Worm (Caenorhabditis elegans) whole organism, L1 larva: Measurements from ENCODE around the gene T19D12.10.

ENCODE experiments used
- C16A3.4 ChIP-seq: fragments of 150-350 bp; optimal IDR thresholded peaks from 2 replicates; lab custom pipeline; 2014; ENCODE audit warnings: missing biosample characterization, missing genetic modification characterization
- F16B12.6 ChIP-seq: fragments of 150-350 bp; optimal IDR thresholded peaks from 2 replicates; lab custom pipeline; 2014; ENCODE audit warnings: missing biosample characterization, missing genetic modification characterization
- Y116A8C.19 ChIP-seq: sonication (generic microtip); optimal IDR thresholded peaks from 2 replicates; lab custom pipeline; 2016; ENCODE audit warnings: missing compliant biosample characterization, missing genetic modification characterization, borderline replicate concordance
- aha-1 ChIP-seq: fragments of 150-350 bp; optimal IDR thresholded peaks from 2 replicates; lab custom pipeline; 2014; ENCODE audit warnings: missing biosample characterization, missing genetic modification characterization
- ama-1 ChIP-seq: fragments of 150-350 bp; optimal IDR thresholded peaks from 2 replicates; lab custom pipeline; 2014
- blmp-1 ChIP-seq: fragments of 150-350 bp; optimal IDR thresholded peaks from 2 replicates; lab custom pipeline; 2014; ENCODE audit warnings: missing biosample characterization, missing genetic modification characterization
- ceh-82 ChIP-seq, 3 experiments: fragments of 150-350 bp in 1 of 3; sonication (generic microtip) in 2 of 3; optimal IDR thresholded peaks; 2 replicates each; lab custom pipeline; 2014 to 2017; ENCODE audit warnings: missing biosample characterization in 3 of 3, missing genetic modification characterization in 3 of 3
- ceh-88 ChIP-seq: fragments of 200-800 bp; sonication (Bioruptor generic); IDR thresholded peaks from 2 replicates; pipeline ENCODE4 v1.3.6; 2022; ENCODE audit warnings: missing genetic modification characterization, missing compliant biosample characterization
- ceh-90 ChIP-seq: sonication (generic microtip); optimal IDR thresholded peaks from 2 replicates; lab custom pipeline; 2016; ENCODE audit warnings: missing genetic modification characterization, missing compliant biosample characterization
- ces-1 ChIP-seq: fragments of 150-350 bp; optimal IDR thresholded peaks from 2 replicates; lab custom pipeline; 2014; ENCODE audit warnings: missing biosample characterization, missing genetic modification reagents, missing genetic modification characterization
- dpl-1 ChIP-seq, 3 experiments: fragments of 150-350 bp in 2 of 3; sonication (generic microtip) in 1 of 3; optimal IDR thresholded peaks; 2 replicates each; lab custom pipeline; 2014 to 2017; ENCODE audit warnings: missing biosample characterization in 3 of 3, missing genetic modification characterization in 3 of 3, missing genetic modification reagents in 3 of 3
- efl-1 ChIP-seq, 4 experiments: fragments of 150-350 bp; optimal IDR thresholded peaks in 3 of 4; peaks in 1 of 4; 1 replicate in 1 of 4; 2 replicates in 3 of 4; lab custom pipeline; 2014; ENCODE audit warnings: missing biosample characterization in 2 of 4, missing genetic modification characterization in 2 of 4, missing genetic modification reagents in 2 of 4
- efl-3 ChIP-seq: fragments of 200-800 bp; sonication (Bioruptor generic); optimal IDR thresholded peaks from 2 replicates; lab custom pipeline; 2018; ENCODE audit warnings: mild to moderate bottlenecking, missing genetic modification characterization, missing compliant biosample characterization
- elt-2 ChIP-seq: sonication (generic microtip); optimal IDR thresholded peaks from 2 replicates; lab custom pipeline; 2016; ENCODE audit warnings: missing genetic modification characterization, mild to moderate bottlenecking, inconsistent platforms, missing compliant biosample characterization, missing genetic modification reagents
- elt-3 ChIP-seq, 6 experiments: fragments of 150-350 bp in 1 of 6; sonication (generic microtip); optimal IDR thresholded peaks; 2 replicates each; lab custom pipeline; 2017 to 2018; ENCODE audit warnings: missing biosample characterization in 6 of 6, missing genetic modification characterization in 6 of 6, inconsistent platforms in 1 of 6
- ets-5 ChIP-seq: fragments of 200-800 bp; sonication (Bioruptor generic); IDR thresholded peaks from 2 replicates; pipeline ENCODE4 v1.3.6; 2022; ENCODE audit warnings: missing genetic modification characterization, missing compliant biosample characterization
- fkh-10 ChIP-seq: sonication (generic microtip); optimal IDR thresholded peaks from 2 replicates; lab custom pipeline; 2017; ENCODE audit warnings: missing biosample characterization, missing genetic modification reagents, missing genetic modification characterization
- fkh-4 ChIP-seq: sonication (generic microtip); optimal IDR thresholded peaks from 2 replicates; lab custom pipeline; 2016; ENCODE audit warnings: missing compliant biosample characterization, missing genetic modification characterization, borderline replicate concordance
- hlh-17 ChIP-seq: fragments of 200-800 bp; sonication (Bioruptor generic); optimal IDR thresholded peaks from 2 replicates; lab custom pipeline; 2018; ENCODE audit warnings: missing genetic modification characterization, mild to moderate bottlenecking, missing compliant biosample characterization, moderate library complexity, borderline replicate concordance
- jun-1 ChIP-seq: fragments of 150-350 bp; optimal IDR thresholded peaks from 2 replicates; lab custom pipeline; 2014; ENCODE audit warnings: missing biosample characterization, missing genetic modification reagents, missing genetic modification characterization
- lin-14 ChIP-seq: fragments of 200-800 bp; sonication (Bioruptor generic); optimal IDR thresholded peaks from 2 replicates; lab custom pipeline; 2018; ENCODE audit warnings: mild to moderate bottlenecking, missing genetic modification characterization, moderate library complexity, missing compliant biosample characterization
- lin-35 ChIP-seq, 2 experiments: fragments of 150-350 bp; optimal IDR thresholded peaks; 2 replicates each; lab custom pipeline; 2014; ENCODE audit warnings: missing biosample characterization in 2 of 2, missing genetic modification characterization in 2 of 2, missing genetic modification reagents in 2 of 2
- lsy-2 ChIP-seq, 2 experiments: fragments of 150-350 bp; optimal IDR thresholded peaks; 2 replicates each; lab custom pipeline; 2014; ENCODE audit warnings: missing biosample characterization in 2 of 2, missing genetic modification characterization in 2 of 2
- mdl-1 ChIP-seq, 2 experiments: fragments of 150-350 bp; optimal IDR thresholded peaks; 2 replicates each; lab custom pipeline; 2014 to 2017; ENCODE audit warnings: missing biosample characterization in 2 of 2, missing genetic modification characterization in 2 of 2, inconsistent platforms in 1 of 2
- mef-2 ChIP-seq: fragments of 150-350 bp; optimal IDR thresholded peaks from 2 replicates; lab custom pipeline; 2014; ENCODE audit warnings: missing biosample characterization, missing genetic modification characterization
- mep-1 ChIP-seq: fragments of 150-350 bp; optimal IDR thresholded peaks from 2 replicates; lab custom pipeline; 2014; ENCODE audit warnings: missing biosample characterization, missing genetic modification characterization
- nhr-12 ChIP-seq: sonication (generic microtip); optimal IDR thresholded peaks from 2 replicates; lab custom pipeline; 2017; ENCODE audit warnings: missing biosample characterization, missing genetic modification characterization
- nhr-20 ChIP-seq: sonication (generic microtip); optimal IDR thresholded peaks from 2 replicates; lab custom pipeline; 2016; ENCODE audit warnings: mild to moderate bottlenecking, missing genetic modification characterization, missing compliant biosample characterization
- nhr-237 ChIP-seq: fragments of 150-350 bp; optimal IDR thresholded peaks from 2 replicates; lab custom pipeline; 2014; ENCODE audit warnings: missing biosample characterization, missing genetic modification characterization
- nhr-47 ChIP-seq: sonication (generic microtip); optimal IDR thresholded peaks from 2 replicates; lab custom pipeline; 2016; ENCODE audit warnings: mild to moderate bottlenecking, missing genetic modification characterization, moderate library complexity, missing compliant biosample characterization
- nhr-71 ChIP-seq: sonication (generic microtip); optimal IDR thresholded peaks from 2 replicates; lab custom pipeline; 2016; ENCODE audit warnings: mild to moderate bottlenecking, missing genetic modification characterization, moderate library complexity, missing compliant biosample characterization
- nhr-77 ChIP-seq: fragments of 150-350 bp; optimal IDR thresholded peaks from 2 replicates; lab custom pipeline; 2014; ENCODE audit warnings: missing biosample characterization, missing genetic modification characterization
- nhr-84 ChIP-seq: sonication (generic microtip); optimal IDR thresholded peaks from 2 replicates; lab custom pipeline; 2017; ENCODE audit warnings: missing biosample characterization, missing genetic modification characterization
- nhr-85 ChIP-seq: sonication (generic microtip); peaks from one replicate; lab custom pipeline; 2016; ENCODE audit warnings: missing genetic modification characterization, inconsistent platforms, missing compliant biosample characterization
- nhr-90 ChIP-seq: sonication (generic microtip); optimal IDR thresholded peaks from 2 replicates; lab custom pipeline; 2016; ENCODE audit warnings: mild to moderate bottlenecking, missing genetic modification characterization, missing compliant biosample characterization; ENCODE audit not compliant: poor library complexity
- pag-3 ChIP-seq: sonication (generic microtip); optimal IDR thresholded peaks from 2 replicates; lab custom pipeline; 2017; ENCODE audit warnings: missing genetic modification characterization, mild to moderate bottlenecking, missing compliant biosample characterization, antibody characterized with exemption, borderline replicate concordance; ENCODE audit not compliant: insufficient read depth
- pqm-1 ChIP-seq: sonication (generic microtip); optimal IDR thresholded peaks from 3 replicates; lab custom pipeline; 2017; ENCODE audit warnings: missing biosample characterization, missing genetic modification characterization
- rnt-1 ChIP-seq: sonication (generic microtip); optimal IDR thresholded peaks from 2 replicates; lab custom pipeline; 2016; ENCODE audit warnings: mild to moderate bottlenecking, missing genetic modification characterization, moderate library complexity, missing compliant biosample characterization
- snu-23 ChIP-seq: sonication (generic microtip); optimal IDR thresholded peaks from 2 replicates; lab custom pipeline; 2016; ENCODE audit warnings: missing genetic modification characterization, missing compliant biosample characterization
- sptf-1 ChIP-seq: fragments of 150-350 bp; optimal IDR thresholded peaks from 2 replicates; lab custom pipeline; 2014; ENCODE audit warnings: missing biosample characterization, missing genetic modification characterization
- tbx-2 ChIP-seq: sonication (generic microtip); optimal IDR thresholded peaks from 2 replicates; lab custom pipeline; 2016; ENCODE audit warnings: missing genetic modification characterization, missing compliant biosample characterization
- tlp-1 ChIP-seq: fragments of 150-350 bp; optimal IDR thresholded peaks from 2 replicates; lab custom pipeline; 2014; ENCODE audit warnings: missing biosample characterization, missing genetic modification characterization
- unc-130 ChIP-seq: fragments of 150-350 bp; optimal IDR thresholded peaks from 2 replicates; lab custom pipeline; 2017; ENCODE audit warnings: missing biosample characterization, missing genetic modification characterization, inconsistent platforms
- xbp-1 ChIP-seq: sonication (generic microtip); optimal IDR thresholded peaks from 2 replicates; lab custom pipeline; 2016; ENCODE audit warnings: missing genetic modification characterization, missing compliant biosample characterization
- ztf-11 ChIP-seq, 2 experiments: sonication (generic microtip); optimal IDR thresholded peaks; 2 replicates each; lab custom pipeline; 2016 to 2017; ENCODE audit warnings: missing genetic modification characterization in 2 of 2, missing biosample characterization in 1 of 2, missing compliant biosample characterization in 1 of 2

T19D12.10 gene

DNA sequence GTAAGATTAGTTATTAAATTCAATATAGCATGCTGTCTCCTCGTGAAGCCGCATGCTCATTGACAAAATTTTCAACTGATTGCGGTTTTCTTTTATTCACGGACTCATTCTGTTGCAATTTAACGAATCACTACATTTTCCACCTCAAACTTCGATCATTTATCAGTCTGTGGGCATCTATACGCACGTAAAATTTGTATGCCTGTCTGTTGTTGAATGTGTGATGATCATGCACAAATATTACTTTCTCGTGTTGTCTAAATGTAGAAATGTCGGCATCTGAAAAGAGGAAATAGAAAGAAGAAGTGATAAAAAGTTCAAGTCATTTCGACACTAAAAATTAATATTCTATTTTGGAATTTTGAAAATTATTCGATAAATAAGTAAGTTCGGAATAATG, 46.1 kb downstream of the T19D12.10 start:
- no peak for TF ChIP-seq Y116A8C.19 (tag; lab: Kevin White, UChicago)
- TF ChIP-seq ama-1 = no peak
- no peak for TF ChIP-seq lsy-2 (tag; optimal IDR thresholded peaks at IDR 0.05; lab: Kevin White, UChicago)
- peak; percentile 72 for TF ChIP-seq elt-2
- no peak for TF ChIP-seq mef-2 (tag; lab: Kevin White, UChicago)
- peak in 1 of 2 experiments; percentile 34 for TF ChIP-seq lin-35 (GFP tag; optimal IDR thresholded peaks at IDR 0.05; lab: Kevin White, UChicago)
- TF ChIP-seq snu-23 (GFP tag; lab: Kevin White, UChicago) = no peak
- TF ChIP-seq tlp-1 = no peak
- TF ChIP-seq fkh-10 (GFP tag; lab: Kevin White, UChicago) = no peak

DNA sequence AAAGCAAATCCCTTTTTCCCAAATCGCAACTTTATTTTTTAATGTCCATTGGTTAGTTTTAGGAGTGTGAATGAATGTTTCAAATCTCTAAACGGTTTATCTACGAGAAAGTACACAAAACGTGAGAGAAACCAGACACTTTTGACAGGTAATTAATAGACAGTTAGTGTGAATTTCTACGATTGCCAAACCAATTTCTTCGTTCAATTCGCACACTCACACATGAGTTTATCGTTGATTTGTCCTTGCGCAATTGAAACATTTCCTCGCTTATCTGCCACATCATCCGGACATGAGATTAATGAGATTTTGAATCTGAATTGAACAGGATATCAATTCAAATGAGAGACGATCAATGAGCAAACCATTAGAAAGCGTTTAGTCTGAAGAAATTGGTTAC, 48.4 kb downstream of the T19D12.10 start:
- peak; percentile 19 for TF ChIP-seq nhr-71
- TF ChIP-seq nhr-12 (tag; lab: Kevin White, UChicago) = no peak
- TF ChIP-seq ztf-11 (tag; optimal IDR thresholded peaks at IDR 0.05; lab: Kevin White, UChicago) = no peak
- TF ChIP-seq nhr-84 = no peak
- peak; percentile 31 for TF ChIP-seq snu-23 (GFP tag; lab: Kevin White, UChicago)
- TF ChIP-seq elt-3 (tag; optimal IDR thresholded peaks at IDR 0.05; lab: Kevin White, UChicago) = peak in 3 of 6 experiments; percentile 13 to 48 (median 25)
- TF ChIP-seq hlh-17 (GFP tag; lab: Kevin White, UChicago) = no peak
- peak; percentile 87 for TF ChIP-seq nhr-85 (tag; lab: Kevin White, UChicago)
- TF ChIP-seq pqm-1 (tag; lab: Kevin White, UChicago) = no peak
- TF ChIP-seq tbx-2 = no peak
- TF ChIP-seq nhr-237 (tag; lab: Kevin White, UChicago) = no peak
- TF ChIP-seq ets-5 (GFP tag; lab: Robert Waterston, UW) = no peak
- TF ChIP-seq C16A3.4 (tag; lab: Kevin White, UChicago) = peak; percentile 4
- TF ChIP-seq lsy-2 (tag; optimal IDR thresholded peaks at IDR 0.05; lab: Kevin White, UChicago) = peak; percentile 0 to 31
- no peak for TF ChIP-seq pag-3 (tag; lab: Kevin White, UChicago)
- peak; percentile 66 for TF ChIP-seq mep-1 (tag; lab: Kevin White, UChicago)
- peak; percentile 54 for TF ChIP-seq blmp-1 (tag; lab: Kevin White, UChicago)
- TF ChIP-seq nhr-90 = peak; percentile 1
- TF ChIP-seq lin-14 = peak; percentile 74
- TF ChIP-seq unc-130 (tag; lab: Kevin White, UChicago) = no peak
- no peak for TF ChIP-seq sptf-1
- no peak for TF ChIP-seq ceh-90 (tag; lab: Kevin White, UChicago)
- no peak for TF ChIP-seq xbp-1 (tag; lab: Kevin White, UChicago)
- no peak for TF ChIP-seq dpl-1 (GFP tag; optimal IDR thresholded peaks at IDR 0.05; lab: Kevin White, UChicago)
- TF ChIP-seq aha-1 (tag; lab: Kevin White, UChicago) = no peak
- TF ChIP-seq F16B12.6 (tag; lab: Kevin White, UChicago) = no peak
- no peak for TF ChIP-seq nhr-20 (tag; lab: Kevin White, UChicago)
- TF ChIP-seq tlp-1 = no peak
- TF ChIP-seq efl-3 (GFP tag; lab: Kevin White, UChicago) = no peak
- no peak for TF ChIP-seq nhr-77 (tag; lab: Kevin White, UChicago)

DNA sequence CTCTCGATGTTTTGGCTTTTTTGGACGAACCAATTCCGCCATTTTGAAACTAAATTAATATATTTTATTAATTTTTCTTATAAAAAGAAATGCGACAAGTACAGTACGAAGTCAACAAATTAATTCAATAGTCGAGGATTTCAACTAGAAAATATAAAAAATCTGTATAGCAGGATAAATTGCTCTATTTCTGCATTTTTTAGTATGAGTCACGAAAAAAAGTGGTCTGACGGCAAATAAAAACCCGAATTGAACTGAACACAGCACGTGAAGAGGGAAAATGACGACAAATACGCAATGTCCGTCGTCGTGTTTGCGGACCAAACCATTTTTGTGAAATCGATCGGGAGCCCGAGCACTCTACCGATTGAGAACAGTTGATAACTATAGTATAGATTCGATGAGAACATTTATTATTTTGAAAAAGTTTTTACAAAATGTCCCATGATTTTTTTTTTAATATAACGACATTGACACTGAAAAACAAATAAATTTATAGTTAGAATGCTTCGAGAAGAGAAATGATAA, 49.3 kb downstream of the T19D12.10 start, which contains the start of gene epg-5:
Gene epg-5 (minus strand): TSS at position 51 of the 528 bp plus-strand sequence.
- no peak for TF ChIP-seq ceh-88 (GFP tag; lab: Robert Waterston, UW)
- TF ChIP-seq Y116A8C.19 (tag; lab: Kevin White, UChicago) = no peak
- TF ChIP-seq tbx-2 = peak; percentile 8
- peak; percentile 65 for TF ChIP-seq mep-1 (tag; lab: Kevin White, UChicago)
- peak; percentile 57 to 60 for TF ChIP-seq lin-35 (GFP tag; optimal IDR thresholded peaks at IDR 0.05; lab: Kevin White, UChicago)
- TF ChIP-seq lsy-2 (tag; optimal IDR thresholded peaks at IDR 0.05; lab: Kevin White, UChicago) = peak; percentile 41 to 57
- TF ChIP-seq elt-2 = peak; percentile 11
- peak; percentile 38 for TF ChIP-seq nhr-71
- TF ChIP-seq nhr-47 (tag; lab: Kevin White, UChicago) = peak; percentile 8
- peak; percentile 6 for TF ChIP-seq C16A3.4 (tag; lab: Kevin White, UChicago)
- TF ChIP-seq efl-1 (optimal IDR thresholded peaks at IDR 0.05; lab: Kevin White, UChicago) = peak; percentile 42 to 54
- TF ChIP-seq efl-1 (GFP tag; optimal IDR thresholded peaks at IDR 0.05 in 1 of 2; lab: Kevin White, UChicago) = peak; percentile 53 to 80
- TF ChIP-seq nhr-20 (tag; lab: Kevin White, UChicago) = peak; percentile 40
- TF ChIP-seq snu-23 (GFP tag; lab: Kevin White, UChicago) = peak; percentile 49
- peak; percentile 31 for TF ChIP-seq rnt-1 (tag; lab: Kevin White, UChicago)
- TF ChIP-seq ceh-90 (tag; lab: Kevin White, UChicago) = no peak
- no peak for TF ChIP-seq ets-5 (GFP tag; lab: Robert Waterston, UW)
- TF ChIP-seq mdl-1 (tag; optimal IDR thresholded peaks at IDR 0.05; lab: Kevin White, UChicago) = peak in 1 of 2 experiments; percentile 75
- no peak for TF ChIP-seq fkh-4 (tag; lab: Kevin White, UChicago)
- peak; percentile 89 for TF ChIP-seq F16B12.6 (tag; lab: Kevin White, UChicago)
- peak; percentile 41 for TF ChIP-seq blmp-1 (tag; lab: Kevin White, UChicago)
- no peak for TF ChIP-seq ces-1 (GFP tag; lab: Kevin White, UChicago)
- TF ChIP-seq dpl-1 (GFP tag; optimal IDR thresholded peaks at IDR 0.05; lab: Kevin White, UChicago) = peak in 2 of 3 experiments; percentile 46 to 54
- peak; percentile 60 for TF ChIP-seq lin-14
- TF ChIP-seq ceh-82 (tag; optimal IDR thresholded peaks at IDR 0.05; lab: Kevin White, UChicago) = peak in 1 of 3 experiments; percentile 14
- TF ChIP-seq sptf-1 = no peak
- TF ChIP-seq jun-1 (tag; lab: Kevin White, UChicago) = no peak
